Fruit fly (Drosophila melanogaster): ENCODE results near the gene Ets96B.

Gene Ets96B

dm6 chr3R:24787042-24787565 is 750 bp upstream of the Ets96B start, which contains the start of gene CG5805 (continued):
- TF ChIP-seq Nf-YC (tag; optimal IDR thresholded peaks at IDR 0.05) (no peak), tap (tag; optimal IDR thresholded peaks at IDR 0.05) (peak; percentile 66), kni (GFP tag; optimal IDR thresholded peaks at IDR 0.05) (peak; percentile 50), CG13894 (tag; optimal IDR thresholded peaks at IDR 0.05) (peak; percentile 58), Dbx (GFP tag; IDR thresholded peaks at IDR 0.05) (peak; percentile 89), CG33557 (GFP tag; optimal IDR thresholded peaks at IDR 0.05) (peak; percentile 78), sim (GFP tag; IDR thresholded peaks at IDR 0.05) (peak; percentile 48; the same call in 1 of the 2 replicates), dati (GFP tag; IDR thresholded peaks at IDR 0.05) (peak; percentile 68), ind (GFP tag; optimal IDR thresholded peaks at IDR 0.05) (peak; percentile 62), ham (GFP tag; IDR thresholded peaks at IDR 0.05) (peak; percentile 52; the same call in 1 of the 2 replicates), bigmax (GFP tag; optimal IDR thresholded peaks at IDR 0.05) (peak; percentile 65), CG6813 (GFP tag; optimal IDR thresholded peaks at IDR 0.05) (peak; percentile 89), mirr (GFP tag; optimal IDR thresholded peaks at IDR 0.05) (peak; percentile 81), CTCF (GFP tag; optimal IDR thresholded peaks at IDR 0.05) (peak; percentile 71), Dip2 (GFP tag; IDR thresholded peaks at IDR 0.05) (no peak), Dll (GFP tag; IDR thresholded peaks at IDR 0.05; ENCODE audit: partially characterized antibody) (no peak), so (GFP tag; IDR thresholded peaks at IDR 0.05) (peak; percentile 67), CG43689 (GFP tag; IDR thresholded peaks at IDR 0.05) (peak; percentile 76), CG15479 (GFP tag; optimal IDR thresholded peaks at IDR 0.05) (no peak), pho (GFP tag; optimal IDR thresholded peaks at IDR 0.05) (peak; percentile 76), CG16863 (GFP tag; optimal IDR thresholded peaks at IDR 0.05) (peak; percentile 58), mld (GFP tag; IDR thresholded peaks at IDR 0.05; ENCODE audit: partially characterized antibody) (no peak), CG31388 (GFP tag; optimal IDR thresholded peaks at IDR 0.05) (peak; percentile 16), psq (GFP tag; optimal IDR thresholded peaks at IDR 0.05) (peak; percentile 68), CG10431 (GFP tag; optimal IDR thresholded peaks at IDR 0.05) (peak; percentile 56), Dfd (GFP tag; optimal IDR thresholded peaks at IDR 0.05) (no peak), CG7745 (tag; optimal IDR thresholded peaks at IDR 0.05) (no peak), CG14667 (GFP tag; IDR thresholded peaks at IDR 0.05) (peak; percentile 40; the same call in 1 of the 2 replicates), hth (optimal IDR thresholded peaks at IDR 0.05) (no peak), zfh1 (GFP tag; IDR thresholded peaks at IDR 0.05) (peak; percentile 85), ERR (GFP tag; optimal IDR thresholded peaks at IDR 0.05) (peak; percentile 43), Sin3A (optimal IDR thresholded peaks at IDR 0.05) (no peak), Fer1 (GFP tag; optimal IDR thresholded peaks at IDR 0.05) (peak; percentile 91), pum (GFP tag; optimal IDR thresholded peaks at IDR 0.05) (peak; percentile 3), Sry-δ (GFP tag; optimal IDR thresholded peaks at IDR 0.05) (peak; percentile 56), CG18764 (GFP tag; optimal IDR thresholded peaks at IDR 0.05) (peak; percentile 75), corto (GFP tag; optimal IDR thresholded peaks at IDR 0.05) (no peak), ATbp (GFP tag; optimal IDR thresholded peaks at IDR 0.05) (peak; percentile 70), nau (GFP tag; optimal IDR thresholded peaks at IDR 0.05) (no peak), CG32532 (GFP tag; IDR thresholded peaks at IDR 0.05) (peak; percentile 88), CG18011 (GFP tag; optimal IDR thresholded peaks at IDR 0.05) (peak; percentile 61), Ets97D (GFP tag; optimal IDR thresholded peaks at IDR 0.05) (peak; percentile 99), stc (GFP tag; IDR thresholded peaks at IDR 0.05) (peak; percentile 77), E2f2 (GFP tag; IDR thresholded peaks at IDR 0.05) (peak; percentile 65), CG1024 (GFP tag; IDR thresholded peaks at IDR 0.05) (peak; percentile 72), CG14014 (GFP tag; IDR thresholded peaks at IDR 0.05) (peak; percentile 71), inv (GFP tag; IDR thresholded peaks at IDR 0.05; ENCODE audit: partially characterized antibody) (0 out of 2 replicates have a peak, but pooled peaks have one; percentile 21), sqz (GFP tag; optimal IDR thresholded peaks at IDR 0.05) (no peak), CG13424 (tag; optimal IDR thresholded peaks at IDR 0.05) (peak; percentile 57), CG8924 (tag; optimal IDR thresholded peaks at IDR 0.05) (peak; percentile 47), mam (GFP tag; optimal IDR thresholded peaks at IDR 0.05) (peak; percentile 61), usp (GFP tag; optimal IDR thresholded peaks at IDR 0.05) (no peak)
